Fruit fly (Drosophila melanogaster): ENCODE results near the gene Wnt5.

Wnt5 gene

dm6 chrX:18540268-18540667, 35.1 kb upstream of the Wnt5 start (continued):
- TF ChIP-seq Dll (GFP tag; IDR thresholded peaks at IDR 0.05; ENCODE audit: partially characterized antibody) (no peak), ase (GFP tag; IDR thresholded peaks at IDR 0.05) (no peak), CG17912 (GFP tag; optimal IDR thresholded peaks at IDR 0.05) (no peak), CG16863 (GFP tag; optimal IDR thresholded peaks at IDR 0.05) (no peak), ATbp (GFP tag; optimal IDR thresholded peaks at IDR 0.05) (no peak), Bdp1 (GFP tag; optimal IDR thresholded peaks at IDR 0.05) (no peak), slp2 (GFP tag; optimal IDR thresholded peaks at IDR 0.05) (no peak), CG17361 (GFP tag; IDR thresholded peaks at IDR 0.05) (0 out of 3 replicates have a peak, but pooled peaks have one; percentile 17), seq (GFP tag; IDR thresholded peaks at IDR 0.05) (no peak), HmgD (GFP tag; optimal IDR thresholded peaks at IDR 0.05) (no peak), Gug (GFP tag; IDR thresholded peaks at IDR 0.05) (no peak), unpg (GFP tag; optimal IDR thresholded peaks at IDR 0.05) (no peak), lbe (GFP tag; optimal IDR thresholded peaks at IDR 0.05) (no peak), Spps (tag; optimal IDR thresholded peaks at IDR 0.05) (no peak), phol (tag; optimal IDR thresholded peaks at IDR 0.05) (peak; percentile 14), prd (optimal IDR thresholded peaks at IDR 0.05) (no peak), prd (GFP tag; IDR thresholded peaks at IDR 0.05) (no peak), BEAF-32 (GFP tag; optimal IDR thresholded peaks at IDR 0.05) (no peak), CG7928 (GFP tag; optimal IDR thresholded peaks at IDR 0.05) (no peak), CG1602 (GFP tag; optimal IDR thresholded peaks at IDR 0.05) (no peak), CG13894 (tag; optimal IDR thresholded peaks at IDR 0.05) (no peak), Sry-δ (GFP tag; optimal IDR thresholded peaks at IDR 0.05) (no peak), gsb-n (tag; optimal IDR thresholded peaks at IDR 0.05) (no peak), Drgx (GFP tag; IDR thresholded peaks at IDR 0.05) (peak; percentile 37; the same call in 1 of the 2 replicates), CG31388 (GFP tag; optimal IDR thresholded peaks at IDR 0.05) (no peak), Aef1 (GFP tag; IDR thresholded peaks at IDR 0.05) (no peak), Lim3 (GFP tag; IDR thresholded peaks at IDR 0.05) (no peak), CG17612 (GFP tag; IDR thresholded peaks at IDR 0.05) (no peak), nom (GFP tag; optimal IDR thresholded peaks at IDR 0.05) (no peak), tx (GFP tag; optimal IDR thresholded peaks at IDR 0.05) (no peak), Blimp-1 (GFP tag; optimal IDR thresholded peaks at IDR 0.05) (peak; percentile 7), CG1792 (GFP tag; optimal IDR thresholded peaks at IDR 0.05) (no peak), CG11504 (tag; optimal IDR thresholded peaks at IDR 0.05) (peak; percentile 11), CG11723 (GFP tag; optimal IDR thresholded peaks at IDR 0.05) (no peak), CG2199 (GFP tag; IDR thresholded peaks at IDR 0.05) (no peak), CG11696 (GFP tag; IDR thresholded peaks at IDR 0.05) (no peak), gem (tag; optimal IDR thresholded peaks at IDR 0.05) (peak; percentile 21), CG8924 (tag; optimal IDR thresholded peaks at IDR 0.05) (no peak), pb (GFP tag; optimal IDR thresholded peaks at IDR 0.05) (no peak), schlank (tag; optimal IDR thresholded peaks at IDR 0.05) (no peak), HLH54F (GFP tag; optimal IDR thresholded peaks at IDR 0.05) (no peak), HLH3B (GFP tag; IDR thresholded peaks at IDR 0.05) (no peak), gfzf (GFP tag; optimal IDR thresholded peaks at IDR 0.05) (no peak), HHEX (GFP tag; optimal IDR thresholded peaks at IDR 0.05) (no peak), Hmx (GFP tag; optimal IDR thresholded peaks at IDR 0.05) (no peak), sc (optimal IDR thresholded peaks at IDR 0.05) (no peak), sc (GFP tag; optimal IDR thresholded peaks at IDR 0.05) (no peak), Adf1 (GFP tag; IDR thresholded peaks at IDR 0.05) (no peak), mld (GFP tag; IDR thresholded peaks at IDR 0.05; ENCODE audit: partially characterized antibody) (no peak), CG43689 (GFP tag; IDR thresholded peaks at IDR 0.05) (no peak), org-1 (GFP tag; optimal IDR thresholded peaks at IDR 0.05) (no peak), Stat92E (GFP tag; optimal IDR thresholded peaks at IDR 0.05) (no peak)

All from whole organism, embryonic.